Worm (Caenorhabditis elegans) whole organism, mixed stage, embryonic: Measurements from ENCODE around the gene ZC395.11.

Experiments
- pha-4 ChIP-seq: fragments of 150-350 bp; optimal IDR thresholded peaks from 2 replicates; lab custom pipeline; 2018; ENCODE audit warnings: missing biosample characterization, missing genetic modification reagents, missing genetic modification characterization
- snpc-4 ChIP-seq: fragments of 150-350 bp; optimal IDR thresholded peaks from 2 replicates; lab custom pipeline; 2014; ENCODE audit warnings: missing biosample characterization, missing genetic modification characterization
- ztf-11 ChIP-seq: fragments of 150-350 bp; optimal IDR thresholded peaks from 2 replicates; lab custom pipeline; 2014; ENCODE audit warnings: missing biosample characterization, missing genetic modification characterization

- TF ChIP-seq snpc-4 (tag; lab: Kevin White, UChicago) (no peak), pha-4 (tag; lab: Kevin White, UChicago) (no peak), ztf-11 (tag; lab: Kevin White, UChicago) (no peak)
Observed at ce11 chrIII:5301786-5302268, 15.7 kb upstream of the ZC395.11 start, which contains the start of the genes T15B12.2 and F52C9.5.
